Fruit fly (Drosophila melanogaster) whole organism, prepupa: ENCODE data around the gene Blos3.

Experiments used
- Blimp-1 ChIP-seq: fragments of 200-800 bp; sonication (Bioruptor generic); optimal IDR thresholded peaks from 3 replicates; lab custom pipeline; 2017; ENCODE audit warnings: missing biosample characterization, missing genetic modification characterization, mild to moderate bottlenecking, moderate library complexity, missing genetic modification reagents
- CG10631 ChIP-seq: fragments of 200-800 bp; sonication (Bioruptor generic); optimal IDR thresholded peaks from 2 replicates; lab custom pipeline; 2016; ENCODE audit warnings: missing biosample characterization, missing genetic modification characterization
- CG11294 ChIP-seq: fragments of 200-800 bp; sonication (Bioruptor generic); IDR thresholded peaks from 2 replicates; pipeline ENCODE4 v1.3.6; 2022; ENCODE audit warnings: missing biosample characterization, missing genetic modification characterization
- CG11762 ChIP-seq: fragments of 200-800 bp; sonication (Bioruptor generic); optimal IDR thresholded peaks from 3 replicates; lab custom pipeline; 2016; ENCODE audit warnings: missing biosample characterization, missing genetic modification characterization; ENCODE audit not compliant: insufficient read depth
- CG11902 ChIP-seq: fragments of 200-800 bp; sonication (Bioruptor generic); optimal IDR thresholded peaks from 3 replicates; lab custom pipeline; 2016; ENCODE audit warnings: missing biosample characterization, missing genetic modification characterization
- CG1621 ChIP-seq: fragments of 200-800 bp; sonication (Bioruptor generic); optimal IDR thresholded peaks from 3 replicates; lab custom pipeline; 2018; ENCODE audit warnings: missing biosample characterization, mild to moderate bottlenecking, missing genetic modification characterization
- CG16779 ChIP-seq: fragments of 200-800 bp; sonication (Bioruptor generic); optimal IDR thresholded peaks from 3 replicates; lab custom pipeline; 2017; ENCODE audit warnings: missing biosample characterization, mild to moderate bottlenecking, missing genetic modification characterization
- CG3032 ChIP-seq: fragments of 200-800 bp; optimal IDR thresholded peaks from 2 replicates; lab custom pipeline; 2019; ENCODE audit warnings: missing biosample characterization, mild to moderate bottlenecking, missing genetic modification characterization, moderate library complexity
- CG31627 ChIP-seq: fragments of 200-800 bp; sonication (Bioruptor generic); optimal IDR thresholded peaks from 3 replicates; lab custom pipeline; 2016; ENCODE audit warnings: missing biosample characterization, missing genetic modification characterization
- CG32006 ChIP-seq: fragments of 200-800 bp; sonication (Bioruptor generic); optimal IDR thresholded peaks from 3 replicates; lab custom pipeline; 2017; ENCODE audit warnings: missing biosample characterization, mild to moderate bottlenecking, missing genetic modification characterization
- CG34406 ChIP-seq: fragments of 200-800 bp; sonication (Bioruptor generic); optimal IDR thresholded peaks from 3 replicates; lab custom pipeline; 2016; ENCODE audit warnings: missing biosample characterization, missing genetic modification characterization
- CG3919 ChIP-seq: fragments of 200-800 bp; sonication (Bioruptor generic); optimal IDR thresholded peaks from 3 replicates; lab custom pipeline; 2016; ENCODE audit warnings: missing biosample characterization, missing genetic modification characterization
- CG4318 ChIP-seq: fragments of 200-800 bp; sonication (Bioruptor generic); optimal IDR thresholded peaks from 3 replicates; lab custom pipeline; 2017; ENCODE audit warnings: missing biosample characterization, mild to moderate bottlenecking, missing genetic modification characterization
- CG6163 ChIP-seq: fragments of 200-800 bp; sonication (Bioruptor generic); IDR thresholded peaks from 3 replicates; pipeline ENCODE4 v1.3.6; 2022; ENCODE audit warnings: missing biosample characterization, missing genetic modification characterization
- CG6276 ChIP-seq: fragments of 200-800 bp; sonication (Bioruptor generic); optimal IDR thresholded peaks from 2 replicates; lab custom pipeline; 2017; ENCODE audit warnings: missing biosample characterization, mild to moderate bottlenecking, missing genetic modification characterization
- CG6792 ChIP-seq: fragments of 200-800 bp; sonication (Bioruptor generic); optimal IDR thresholded peaks from 3 replicates; lab custom pipeline; 2016; ENCODE audit warnings: missing biosample characterization, missing genetic modification characterization
- CG6808 ChIP-seq: fragments of 200-800 bp; sonication (Bioruptor generic); optimal IDR thresholded peaks from 3 replicates; lab custom pipeline; 2017; ENCODE audit warnings: missing biosample characterization, missing genetic modification characterization, mild to moderate bottlenecking, moderate library complexity, missing genetic modification reagents
- CG6854 ChIP-seq: fragments of 200-800 bp; sonication (Bioruptor generic); optimal IDR thresholded peaks from 2 replicates; lab custom pipeline; 2017; ENCODE audit warnings: missing biosample characterization, mild to moderate bottlenecking, missing genetic modification characterization
- CG7368 ChIP-seq: fragments of 200-800 bp; sonication (Bioruptor generic); optimal IDR thresholded peaks from 3 replicates; lab custom pipeline; 2016; ENCODE audit warnings: missing biosample characterization, missing genetic modification characterization
- CG8119 ChIP-seq: fragments of 200-800 bp; sonication (Bioruptor generic); IDR thresholded peaks from 3 replicates; pipeline ENCODE4 v1.3.6; 2022; ENCODE audit warnings: missing biosample characterization, missing genetic modification characterization
- CG8632 ChIP-seq: fragments of 200-800 bp; sonication (Bioruptor generic); optimal IDR thresholded peaks from 3 replicates; lab custom pipeline; 2016; ENCODE audit warnings: missing biosample characterization, missing genetic modification characterization
- Eip75B ChIP-seq: fragments of 200-800 bp; sonication (Bioruptor generic); optimal IDR thresholded peaks from 3 replicates; lab custom pipeline; 2016; ENCODE audit warnings: missing biosample characterization, missing genetic modification characterization
- Eip78C ChIP-seq: fragments of 200-800 bp; sonication (Bioruptor generic); peaks from one replicate; lab custom pipeline; 2016; ENCODE audit warnings: missing biosample characterization, missing genetic modification characterization
- Eip93F ChIP-seq: fragments of 200-800 bp; sonication (Bioruptor generic); optimal IDR thresholded peaks from 2 replicates; lab custom pipeline; 2016; ENCODE audit warnings: missing biosample characterization, mild to moderate bottlenecking, missing genetic modification characterization
- Ets21C ChIP-seq: fragments of 200-800 bp; sonication (Bioruptor generic); optimal IDR thresholded peaks from 3 replicates; lab custom pipeline; 2016; ENCODE audit warnings: missing biosample characterization, missing genetic modification characterization
- Gug ChIP-seq: fragments of 200-800 bp; sonication (Bioruptor generic); IDR thresholded peaks from 2 replicates; pipeline ENCODE4 v1.3.6; 2022; ENCODE audit warnings: missing biosample characterization, missing genetic modification characterization
- Hr38 ChIP-seq: sonication (Bioruptor generic); optimal IDR thresholded peaks from 2 replicates; lab custom pipeline; 2016; ENCODE audit warnings: missing biosample characterization, missing genetic modification characterization
- Hr39 ChIP-seq: fragments of 200-800 bp; sonication (Bioruptor generic); optimal IDR thresholded peaks from 2 replicates; lab custom pipeline; 2016; ENCODE audit warnings: missing biosample characterization, missing genetic modification characterization
- Hr4 ChIP-seq: fragments of 200-800 bp; sonication (Bioruptor generic); optimal IDR thresholded peaks from 3 replicates; lab custom pipeline; 2016; ENCODE audit warnings: missing biosample characterization, missing genetic modification characterization
- Met ChIP-seq: fragments of 200-800 bp; sonication (Bioruptor generic); optimal IDR thresholded peaks from 3 replicates; lab custom pipeline; 2016; ENCODE audit warnings: missing biosample characterization, missing genetic modification characterization
- OdsH ChIP-seq: fragments of 200-800 bp; sonication (Bioruptor generic); optimal IDR thresholded peaks from 3 replicates; lab custom pipeline; 2016; ENCODE audit warnings: missing biosample characterization, missing genetic modification characterization
- Smox ChIP-seq: fragments of 200-800 bp; sonication (Bioruptor generic); optimal IDR thresholded peaks from 3 replicates; lab custom pipeline; 2016; ENCODE audit warnings: missing biosample characterization, missing genetic modification characterization
- Sox14 ChIP-seq: fragments of 200-800 bp; sonication (Bioruptor generic); optimal IDR thresholded peaks from 3 replicates; lab custom pipeline; 2016; ENCODE audit warnings: missing biosample characterization, missing genetic modification characterization
- Sox15 ChIP-seq: fragments of 200-800 bp; sonication (Bioruptor generic); optimal IDR thresholded peaks from 3 replicates; lab custom pipeline; 2016; ENCODE audit warnings: missing biosample characterization, missing genetic modification characterization
- achi ChIP-seq: fragments of 200-800 bp; sonication (Bioruptor generic); optimal IDR thresholded peaks from 3 replicates; lab custom pipeline; 2016; ENCODE audit warnings: missing biosample characterization, missing genetic modification characterization
- acj6 ChIP-seq: fragments of 200-800 bp; sonication (Bioruptor generic); optimal IDR thresholded peaks from 3 replicates; lab custom pipeline; 2016; ENCODE audit warnings: missing biosample characterization, missing genetic modification characterization
- cyc ChIP-seq: fragments of 200-800 bp; sonication (Bioruptor generic); optimal IDR thresholded peaks from 3 replicates; lab custom pipeline; 2016; ENCODE audit warnings: missing biosample characterization, missing genetic modification characterization
- dac ChIP-seq: fragments of 200-800 bp; sonication (Bioruptor generic); optimal IDR thresholded peaks from 2 replicates; lab custom pipeline; 2017; ENCODE audit warnings: missing biosample characterization, mild to moderate bottlenecking, missing genetic modification characterization
- dsx ChIP-seq: fragments of 200-800 bp; optimal IDR thresholded peaks from 3 replicates; lab custom pipeline; 2019; ENCODE audit warnings: missing biosample characterization, mild to moderate bottlenecking, missing genetic modification characterization, moderate library complexity; ENCODE audit not compliant: poor library complexity, severe bottlenecking
- eg ChIP-seq: fragments of 200-800 bp; sonication (Bioruptor generic); IDR thresholded peaks from 3 replicates; pipeline ENCODE4 v1.3.6; 2022; ENCODE audit warnings: missing biosample characterization, missing genetic modification characterization
- esn ChIP-seq: fragments of 200-800 bp; sonication (Bioruptor generic); optimal IDR thresholded peaks from 2 replicates; lab custom pipeline; 2016; ENCODE audit warnings: missing biosample characterization, mild to moderate bottlenecking, missing genetic modification characterization, moderate library complexity
- fd59A ChIP-seq: fragments of 200-800 bp; sonication (Bioruptor generic); optimal IDR thresholded peaks from 2 replicates; lab custom pipeline; 2017; ENCODE audit warnings: missing biosample characterization, mild to moderate bottlenecking, missing genetic modification characterization, missing genetic modification reagents
- fd85E ChIP-seq: fragments of 200-800 bp; sonication (Bioruptor generic); optimal IDR thresholded peaks from 3 replicates; lab custom pipeline; 2016; ENCODE audit warnings: missing biosample characterization, missing genetic modification characterization
- fkh ChIP-seq: fragments of 200-800 bp; sonication (Bioruptor generic); optimal IDR thresholded peaks from 3 replicates; lab custom pipeline; 2017; ENCODE audit warnings: missing biosample characterization, mild to moderate bottlenecking, missing genetic modification characterization, moderate library complexity
- net ChIP-seq: fragments of 200-800 bp; sonication (Bioruptor generic); optimal IDR thresholded peaks from 3 replicates; lab custom pipeline; 2016; ENCODE audit warnings: missing biosample characterization, missing genetic modification characterization
- pdm3 ChIP-seq: fragments of 200-800 bp; sonication (Bioruptor generic); optimal IDR thresholded peaks from 3 replicates; lab custom pipeline; 2016; ENCODE audit warnings: missing biosample characterization, missing genetic modification characterization
- salr ChIP-seq, 2 experiments: fragments of 200-800 bp; sonication (Bioruptor generic); optimal IDR thresholded peaks; 3 replicates each; lab custom pipeline; 2016 to 2018; ENCODE audit warnings: missing biosample characterization in 2 of 2, missing genetic modification characterization in 2 of 2, mild to moderate bottlenecking in 1 of 2
- spab ChIP-seq: fragments of 200-800 bp; sonication (Bioruptor generic); optimal IDR thresholded peaks from 2 replicates; lab custom pipeline; 2017; ENCODE audit warnings: missing biosample characterization, mild to moderate bottlenecking, missing genetic modification characterization, missing genetic modification reagents
- ss ChIP-seq, 2 experiments: fragments of 200-800 bp; sonication (Bioruptor generic); optimal IDR thresholded peaks; 2 replicates in 1 of 2; 3 replicates in 1 of 2; lab custom pipeline; 2017 to 2018; ENCODE audit warnings: mild to moderate bottlenecking in 2 of 2, missing biosample characterization in 2 of 2, missing genetic modification characterization in 2 of 2, moderate library complexity in 1 of 2
- svp ChIP-seq: fragments of 200-800 bp; sonication (Bioruptor generic); peaks from one replicate; lab custom pipeline; 2016; ENCODE audit warnings: missing biosample characterization, missing genetic modification characterization
- topi ChIP-seq: fragments of 200-800 bp; sonication (Bioruptor generic); optimal IDR thresholded peaks from 3 replicates; lab custom pipeline; 2016; ENCODE audit warnings: missing biosample characterization, missing genetic modification characterization
- vri ChIP-seq: fragments of 200-800 bp; sonication (Bioruptor generic); optimal IDR thresholded peaks from 3 replicates; lab custom pipeline; 2016; ENCODE audit warnings: missing biosample characterization, mild to moderate bottlenecking, missing genetic modification characterization

Gene Blos3

DNA sequence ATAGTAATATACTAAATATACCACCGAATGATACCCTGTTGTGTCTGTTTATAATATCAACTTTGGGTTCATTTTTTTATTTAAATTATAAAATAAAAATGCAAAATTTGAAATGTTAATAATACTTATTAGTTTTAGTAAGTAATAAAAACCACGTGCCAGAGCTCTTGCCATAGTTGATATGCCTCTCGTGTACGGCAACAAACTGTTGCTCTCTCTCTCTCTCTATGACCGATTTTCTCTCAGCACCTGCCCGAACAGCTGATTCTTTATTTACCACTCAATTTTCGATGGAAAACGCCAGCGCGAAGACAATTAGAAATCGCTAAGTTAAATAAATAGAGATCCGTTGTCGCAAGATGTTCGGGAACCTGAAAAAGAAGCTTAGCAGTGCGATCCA, 2.5 kb upstream of the Blos3 start, which contains the start of gene Dysb:
Gene Dysb (plus strand): TSS at position 251 of the 400 bp plus-strand sequence.
- peak; percentile 62 for TF ChIP-seq spab
- TF ChIP-seq eg (GFP tag; lab: Robert Waterston, UW), result peak; percentile 93
- TF ChIP-seq topi (GFP tag; lab: Kevin White, UChicago), result peak; percentile 77
- no peak for TF ChIP-seq CG6276
- TF ChIP-seq vri, result peak; percentile 73
- TF ChIP-seq CG16779 (tag; lab: Kevin White, UChicago), result no peak
- TF ChIP-seq CG6163, result peak; percentile 91
- peak; percentile 68 for TF ChIP-seq Hr39 (GFP tag; lab: Kevin White, UChicago)
- TF ChIP-seq CG1621, result no peak
- peak; percentile 71 for TF ChIP-seq CG6854 (GFP tag; lab: Kevin White, UChicago)
- peak; percentile 91 for TF ChIP-seq esn (GFP tag; lab: Kevin White, UChicago)
- TF ChIP-seq Smox (GFP tag; lab: Kevin White, UChicago), result no peak
- peak; percentile 74 for TF ChIP-seq CG6792 (GFP tag; lab: Kevin White, UChicago)
- TF ChIP-seq CG7368 (GFP tag; lab: Kevin White, UChicago), result peak; percentile 76
- no peak for TF ChIP-seq ss (GFP tag; optimal IDR thresholded peaks at IDR 0.05; lab: Kevin White, UChicago)
- TF ChIP-seq CG8119 (GFP tag; lab: Robert Waterston, UW), result peak; percentile 92; the same call in 2 of the 3 replicates
- TF ChIP-seq Sox15 (GFP tag; lab: Kevin White, UChicago), result peak; percentile 29
- TF ChIP-seq Hr38, result no peak
- TF ChIP-seq achi, result peak; percentile 85
- TF ChIP-seq CG11902 (GFP tag; lab: Kevin White, UChicago), result peak; percentile 19
- peak; percentile 89 for TF ChIP-seq CG34406 (GFP tag; lab: Kevin White, UChicago)
- TF ChIP-seq OdsH (GFP tag; lab: Kevin White, UChicago), result peak; percentile 84
- TF ChIP-seq Sox14 (GFP tag; lab: Kevin White, UChicago), result peak; percentile 73
- TF ChIP-seq dac (GFP tag; lab: Kevin White, UChicago), result no peak
- peak; percentile 76 for TF ChIP-seq CG11294 (GFP tag; lab: Robert Waterston, UW)
- peak; percentile 81 for TF ChIP-seq CG10631 (GFP tag; lab: Kevin White, UChicago)
- peak; percentile 66 for TF ChIP-seq cyc (GFP tag; lab: Kevin White, UChicago)
- TF ChIP-seq pdm3 (GFP tag; lab: Kevin White, UChicago), result peak; percentile 77
- peak; percentile 30 for TF ChIP-seq Eip93F (GFP tag; lab: Kevin White, UChicago)
- TF ChIP-seq CG3919, result no peak
- TF ChIP-seq CG32006 (GFP tag; lab: Kevin White, UChicago), result no peak
- peak; percentile 81 for TF ChIP-seq CG8632
- TF ChIP-seq CG4318, result no peak
- TF ChIP-seq Gug (GFP tag; lab: Robert Waterston, UW), result peak; percentile 62
- TF ChIP-seq Ets21C (GFP tag; lab: Kevin White, UChicago), result peak; percentile 47
- TF ChIP-seq CG6808 (GFP tag; lab: Kevin White, UChicago), result peak; percentile 76
- no peak for TF ChIP-seq net
- TF ChIP-seq CG11762 (GFP tag; lab: Kevin White, UChicago), result peak; percentile 6
- TF ChIP-seq salr (GFP tag; optimal IDR thresholded peaks at IDR 0.05; lab: Kevin White, UChicago), result peak in 1 of 2 experiments; percentile 72
- peak; percentile 83 for TF ChIP-seq acj6 (GFP tag; lab: Kevin White, UChicago)
- TF ChIP-seq fd85E (GFP tag; lab: Kevin White, UChicago), result peak; percentile 43
- peak; percentile 46 for TF ChIP-seq Blimp-1 (GFP tag; lab: Kevin White, UChicago)
- peak; percentile 79 for TF ChIP-seq CG3032 (tag; lab: Kevin White, UChicago)
- peak; percentile 72 for TF ChIP-seq dsx (GFP tag; lab: Kevin White, UChicago)
- peak; percentile 75 for TF ChIP-seq Eip75B (GFP tag; lab: Kevin White, UChicago)
- peak; percentile 95 for TF ChIP-seq Eip78C (GFP tag; lab: Kevin White, UChicago)
- peak; percentile 42 for TF ChIP-seq fd59A (GFP tag; lab: Kevin White, UChicago)
- peak; percentile 84 for TF ChIP-seq Hr4
- peak; percentile 83 for TF ChIP-seq Met (GFP tag; lab: Kevin White, UChicago)
- peak; percentile 84 for TF ChIP-seq fkh (GFP tag; lab: Kevin White, UChicago)
- TF ChIP-seq svp (GFP tag; lab: Kevin White, UChicago), result no peak
- TF ChIP-seq CG31627 (GFP tag; lab: Kevin White, UChicago), result peak; percentile 70
